Worm (Caenorhabditis elegans) whole organism, L2 larva: Measurements from ENCODE around the gene F38A5.2.

Experiments
- egl-27 ChIP-seq: sonication (generic microtip); optimal IDR thresholded peaks from 3 replicates; lab custom pipeline; 2017; ENCODE audit warnings: missing biosample characterization, missing genetic modification reagents, missing genetic modification characterization
- unc-62 ChIP-seq: fragments of 150-350 bp; optimal IDR thresholded peaks from 2 replicates; lab custom pipeline; 2014; ENCODE audit warnings: missing biosample characterization, missing genetic modification reagents, missing genetic modification characterization

ce11 chrIV:6601213-6601724 is 16.1 kb upstream of the F38A5.2 start, which contains the start of gene sup-36:
- TF ChIP-seq unc-62 (GFP tag; lab: Kevin White, UChicago) (no peak), egl-27 (tag; lab: Kevin White, UChicago) (no peak)
